Worm (Caenorhabditis elegans) whole organism, young adult: Measurements from ENCODE around the gene ZC204.6.

ENCODE experiments used
- D2030.7 ChIP-seq: fragments of 200-800 bp; sonication (Bioruptor generic); IDR thresholded peaks from 2 replicates; pipeline ENCODE4 v1.3.6; 2022; ENCODE audit warnings: missing genetic modification reagents, missing genetic modification characterization, missing compliant biosample characterization
- F37B4.10 ChIP-seq: fragments of 200-800 bp; sonication (Bioruptor generic); IDR thresholded peaks from 2 replicates; pipeline ENCODE4 v1.3.6; 2022; ENCODE audit warnings: missing genetic modification characterization, missing compliant biosample characterization
- F52B5.7 ChIP-seq: sonication (generic microtip); optimal IDR thresholded peaks from 2 replicates; lab custom pipeline; 2016; ENCODE audit warnings: mild to moderate bottlenecking, missing genetic modification characterization, missing compliant biosample characterization
- F57A8.1 ChIP-seq: fragments of 200-800 bp; sonication (Bioruptor generic); optimal IDR thresholded peaks from 2 replicates; lab custom pipeline; 2018; ENCODE audit warnings: mild to moderate bottlenecking, missing genetic modification characterization, moderate library complexity, missing compliant biosample characterization
- F57C9.4 ChIP-seq: sonication (generic microtip); optimal IDR thresholded peaks from 2 replicates; lab custom pipeline; 2017; ENCODE audit warnings: mild to moderate bottlenecking, missing genetic modification characterization, missing compliant biosample characterization
- T07F8.4 ChIP-seq: sonication (generic microtip); optimal IDR thresholded peaks from 2 replicates; lab custom pipeline; 2016; ENCODE audit warnings: mild to moderate bottlenecking, missing genetic modification characterization, moderate library complexity, missing compliant biosample characterization
- T26A5.8 ChIP-seq: sonication (generic microtip); optimal IDR thresholded peaks from 2 replicates; lab custom pipeline; 2016; ENCODE audit warnings: missing genetic modification characterization, missing compliant biosample characterization
- Y79H2A.3 ChIP-seq: fragments of 200-800 bp; sonication (Bioruptor generic); conservative IDR thresholded peaks from 2 replicates; pipeline ENCODE4 v1.3.6; 2022; ENCODE audit warnings: missing genetic modification reagents, missing genetic modification characterization, missing compliant biosample characterization
- Y95B8A.8 ChIP-seq: fragments of 200-800 bp; sonication (Bioruptor generic); IDR thresholded peaks from 2 replicates; pipeline ENCODE4 v1.3.6; 2022; ENCODE audit warnings: missing genetic modification reagents, missing genetic modification characterization, missing compliant biosample characterization
- aptf-2 ChIP-seq: fragments of 200-800 bp; sonication (Bioruptor generic); conservative IDR thresholded peaks from 2 replicates; pipeline ENCODE4 v1.3.6; 2022; ENCODE audit warnings: missing genetic modification reagents, missing genetic modification characterization, missing compliant biosample characterization
- athp-1 ChIP-seq: sonication (generic microtip); optimal IDR thresholded peaks from 2 replicates; lab custom pipeline; 2017; ENCODE audit warnings: mild to moderate bottlenecking, missing genetic modification characterization, missing compliant biosample characterization
- attf-5 ChIP-seq: fragments of 200-800 bp; sonication (Bioruptor generic); optimal IDR thresholded peaks from 2 replicates; lab custom pipeline; 2018; ENCODE audit warnings: mild to moderate bottlenecking, missing genetic modification characterization, missing compliant biosample characterization
- bed-2 ChIP-seq: fragments of 200-800 bp; sonication (Bioruptor generic); IDR thresholded peaks from 2 replicates; pipeline ENCODE4 v1.3.6; 2022; ENCODE audit warnings: missing genetic modification reagents, missing genetic modification characterization, missing compliant biosample characterization
- cebp-2 ChIP-seq: fragments of 200-800 bp; sonication (Bioruptor generic); IDR thresholded peaks from 2 replicates; pipeline ENCODE4 v1.3.6; 2022; ENCODE audit warnings: missing genetic modification characterization, missing compliant biosample characterization
- ceh-100 ChIP-seq: fragments of 200-800 bp; sonication (Bioruptor generic); IDR thresholded peaks from 2 replicates; pipeline ENCODE4 v1.3.6; 2022; ENCODE audit warnings: missing genetic modification reagents, missing genetic modification characterization, missing compliant biosample characterization
- ceh-91 ChIP-seq: fragments of 200-800 bp; sonication (Bioruptor generic); IDR thresholded peaks from 2 replicates; pipeline ENCODE4 v1.3.6; 2022; ENCODE audit warnings: missing genetic modification reagents, missing genetic modification characterization, missing compliant biosample characterization
- ets-4 ChIP-seq: fragments of 200-800 bp; sonication (Bioruptor generic); optimal IDR thresholded peaks from 2 replicates; lab custom pipeline; 2018; ENCODE audit warnings: mild to moderate bottlenecking, missing genetic modification characterization, missing compliant biosample characterization
- fkh-3 ChIP-seq: sonication (generic microtip); optimal IDR thresholded peaks from 2 replicates; lab custom pipeline; 2016; ENCODE audit warnings: mild to moderate bottlenecking, missing genetic modification characterization, missing compliant biosample characterization
- hmg-1.2 ChIP-seq: fragments of 200-800 bp; sonication (Bioruptor generic); IDR thresholded peaks from 2 replicates; pipeline ENCODE4 v1.3.6; 2022; ENCODE audit warnings: missing genetic modification reagents, missing genetic modification characterization, missing compliant biosample characterization
- hmg-20 ChIP-seq: fragments of 200-800 bp; sonication (Bioruptor generic); IDR thresholded peaks from 2 replicates; pipeline ENCODE4 v1.3.6; 2022; ENCODE audit warnings: missing genetic modification reagents, missing genetic modification characterization, missing compliant biosample characterization
- let-526 ChIP-seq: fragments of 200-800 bp; sonication (Bioruptor generic); IDR thresholded peaks from 2 replicates; pipeline ENCODE4 v1.3.6; 2022; ENCODE audit warnings: missing genetic modification reagents, missing genetic modification characterization, missing compliant biosample characterization
- madf-3 ChIP-seq: fragments of 200-800 bp; sonication (Bioruptor generic); IDR thresholded peaks from 2 replicates; pipeline ENCODE4 v1.3.6; 2022; ENCODE audit warnings: missing genetic modification reagents, missing genetic modification characterization, missing compliant biosample characterization
- nhr-80 ChIP-seq: sonication (generic microtip); optimal IDR thresholded peaks from 2 replicates; lab custom pipeline; 2016; ENCODE audit warnings: missing genetic modification characterization, missing compliant biosample characterization
- rpc-1 ChIP-seq, 2 experiments: fragments of 150-350 bp in 1 of 2; sonication (generic microtip) in 1 of 2; optimal IDR thresholded peaks; 2 replicates each; lab custom pipeline; 2014 to 2018; ENCODE audit warnings: missing biosample characterization in 1 of 2, missing genetic modification characterization in 1 of 2, missing genetic modification reagents in 1 of 2, missing genotype in 1 of 2
- snpc-1.1 ChIP-seq: sonication (generic microtip); optimal IDR thresholded peaks from 2 replicates; lab custom pipeline; 2017; ENCODE audit warnings: missing genetic modification characterization, mild to moderate bottlenecking, missing compliant biosample characterization, antibody characterized with exemption, moderate library complexity, missing genotype, missing genetic modification reagents; ENCODE audit not compliant: insufficient read depth
- snpc-3.4 ChIP-seq: sonication (generic microtip); optimal IDR thresholded peaks from 2 replicates; lab custom pipeline; 2017; ENCODE audit warnings: missing genetic modification characterization, mild to moderate bottlenecking, missing compliant biosample characterization, antibody characterized with exemption, moderate library complexity, missing genotype, missing genetic modification reagents
- tbx-9 ChIP-seq: sonication (generic microtip); optimal IDR thresholded peaks from 2 replicates; lab custom pipeline; 2016; ENCODE audit warnings: borderline replicate concordance, missing genetic modification characterization, inconsistent platforms, missing compliant biosample characterization
- unc-62 ChIP-seq: fragments of 150-350 bp; optimal IDR thresholded peaks from 2 replicates; lab custom pipeline; 2014; ENCODE audit warnings: missing biosample characterization, missing genetic modification reagents, missing genetic modification characterization
- ztf-22 ChIP-seq: fragments of 200-800 bp; sonication (Bioruptor generic); optimal IDR thresholded peaks from 2 replicates; lab custom pipeline; 2018; ENCODE audit warnings: mild to moderate bottlenecking, missing genetic modification characterization, moderate library complexity, missing compliant biosample characterization
- ztf-28 ChIP-seq: fragments of 200-800 bp; sonication (Bioruptor generic); IDR thresholded peaks from 2 replicates; pipeline ENCODE4 v1.3.6; 2022; ENCODE audit warnings: missing genetic modification reagents, missing genetic modification characterization, missing compliant biosample characterization

The ZC204.6 gene

DNA sequence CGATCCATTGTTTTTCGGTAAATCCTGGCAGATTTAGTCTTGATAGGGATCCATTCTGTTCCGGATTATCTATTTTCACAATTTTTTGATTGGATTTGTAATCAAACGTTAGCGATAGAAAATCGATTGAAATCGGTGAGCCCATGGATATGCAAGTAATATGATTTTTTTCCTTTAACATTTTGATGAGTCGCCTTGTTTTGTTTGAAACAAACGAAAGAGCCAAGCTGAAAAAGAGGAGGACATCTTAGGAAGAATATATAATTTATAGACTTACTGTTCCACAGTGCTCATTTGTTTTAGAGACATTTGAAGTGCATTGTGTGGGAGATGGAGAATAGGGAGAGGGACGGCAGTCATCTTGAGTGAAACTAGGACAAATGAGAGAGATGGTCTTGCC, 44.2 kb upstream of the ZC204.6 start, which contains the start of the genes fbxb-18 and fbxb-19:
Gene fbxb-18 (minus strand): TSS at position 101 of the 400 bp plus-strand sequence.
Gene fbxb-19 (minus strand): TSS at position 369 of the 400 bp plus-strand sequence.
- TF ChIP-seq rpc-1 (optimal IDR thresholded peaks at IDR 0.05; lab: Kevin White, UChicago) (no peak), rpc-1 (tag; optimal IDR thresholded peaks at IDR 0.05; lab: Kevin White, UChicago) (no peak), ceh-100 (GFP tag; lab: Robert Waterston, UW) (no peak), let-526 (GFP tag; lab: Robert Waterston, UW) (no peak), hmg-20 (no peak), F57A8.1 (GFP tag; lab: Kevin White, UChicago) (no peak), madf-3 (GFP tag; lab: Robert Waterston, UW) (no peak)

DNA sequence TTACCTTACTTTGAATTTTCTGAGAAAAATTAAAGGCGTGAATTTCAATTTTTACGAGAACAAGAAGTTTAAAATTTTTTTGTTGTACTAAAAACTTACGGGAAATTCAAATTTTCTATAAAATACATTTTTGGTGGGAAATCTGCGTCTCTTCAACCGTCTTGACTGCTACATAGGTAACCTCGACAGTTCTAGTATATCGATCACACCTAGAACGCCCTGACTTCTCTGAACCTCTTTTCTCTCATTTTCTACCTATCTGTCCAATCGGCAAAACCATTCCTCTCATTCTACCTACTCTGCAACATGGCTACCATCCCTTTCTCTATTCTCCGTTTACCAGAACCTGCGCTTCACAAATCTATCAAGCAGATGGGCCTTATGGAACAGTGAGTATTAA, 39.1 kb upstream of the ZC204.6 start, which contains the start of gene fbxb-25:
Gene fbxb-25 (plus strand): TSS at position 301 of the 400 bp plus-strand sequence.
- TF ChIP-seq fkh-3 (tag; lab: Kevin White, UChicago) (no peak), athp-1 (tag; lab: Kevin White, UChicago) (no peak)

- TF ChIP-seq ztf-22 (GFP tag; lab: Kevin White, UChicago) (no peak), snpc-3.4 (no peak), snpc-1.1 (tag; lab: Kevin White, UChicago) (no peak), cebp-2 (GFP tag; lab: Robert Waterston, UW) (no peak), nhr-80 (tag; lab: Kevin White, UChicago) (no peak), tbx-9 (tag; lab: Kevin White, UChicago) (no peak), athp-1 (tag; lab: Kevin White, UChicago) (no peak), F37B4.10 (no peak), bed-2 (no peak), aptf-2 (GFP tag; lab: Robert Waterston, UW) (no peak), hmg-1.2 (no peak), T26A5.8 (tag; lab: Kevin White, UChicago) (no peak)
- TF ChIP-seq, all 124 proteins: peak for 0
These were observed 37.6 kb upstream of the ZC204.6 start, which contains the start of gene fbxb-26 for ce11 chrII:1682218-1682617. Gene fbxb-26, plus strand, starts transcription at chrII:1682518.

DNA sequence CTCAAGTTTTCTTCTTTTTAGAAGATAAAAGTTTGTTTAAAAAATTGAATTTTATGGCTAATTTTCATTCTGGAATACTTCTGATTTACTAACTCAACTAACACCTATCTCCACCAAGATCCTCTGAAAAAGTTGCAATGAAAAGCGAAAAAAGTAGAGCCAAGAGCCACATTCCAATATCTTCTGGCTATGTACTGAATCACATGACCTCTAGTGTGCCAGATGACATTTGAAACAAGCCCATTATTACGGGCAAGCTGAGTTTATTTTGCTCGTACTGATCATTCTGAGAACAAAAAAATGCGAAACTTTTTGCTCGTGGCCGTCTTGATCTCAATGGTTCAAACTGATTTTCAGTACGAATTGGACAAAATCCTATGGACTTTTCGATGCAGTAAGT, 34.5 kb upstream of the ZC204.6 start, which contains the start of gene irld-36:
Gene irld-36 (plus strand): TSS at position 301 of the 400 bp plus-strand sequence.
- no peak for TF ChIP-seq ceh-100 (GFP tag; lab: Robert Waterston, UW)
- no peak for TF ChIP-seq F57C9.4 (tag; lab: Kevin White, UChicago)
- no peak for TF ChIP-seq Y79H2A.3 (GFP tag; lab: Robert Waterston, UW)
- no peak for TF ChIP-seq F52B5.7 (tag; lab: Kevin White, UChicago)
- TF ChIP-seq Y95B8A.8 (GFP tag; lab: Robert Waterston, UW): no peak
- no peak for TF ChIP-seq let-526 (GFP tag; lab: Robert Waterston, UW)
- no peak for TF ChIP-seq fkh-3 (tag; lab: Kevin White, UChicago)
- TF ChIP-seq ets-4 (GFP tag; lab: Kevin White, UChicago): no peak
- no peak for TF ChIP-seq unc-62 (GFP tag; lab: Kevin White, UChicago)
- no peak for TF ChIP-seq attf-5 (GFP tag; lab: Kevin White, UChicago)

- TF ChIP-seq T07F8.4 (no peak), D2030.7 (GFP tag; lab: Robert Waterston, UW) (no peak), ztf-28 (GFP tag; lab: Robert Waterston, UW) (no peak), ceh-91 (GFP tag; lab: Robert Waterston, UW) (no peak)
These were observed 31.5 kb upstream of the ZC204.6 start, which contains the start of gene fbxb-17 for ce11 chrII:1676088-1676487. Gene fbxb-17, plus strand, starts transcription at chrII:1676388.
